Worm (Caenorhabditis elegans) whole organism, mixed stage, embryonic: Measurements from ENCODE around the gene T06A10.107.

ENCODE experiments used
- M03D4.4 ChIP-seq: sonication (generic microtip); optimal IDR thresholded peaks from 2 replicates; lab custom pipeline; 2017; ENCODE audit warnings: mild to moderate bottlenecking, missing genetic modification characterization, missing compliant biosample characterization
- bed-3 ChIP-seq: fragments of 200-800 bp; sonication (Bioruptor generic); optimal IDR thresholded peaks from 3 replicates; lab custom pipeline; 2018; ENCODE audit warnings: mild to moderate bottlenecking, missing genetic modification characterization, moderate library complexity, missing compliant biosample characterization
- blmp-1 ChIP-seq: fragments of 150-350 bp; optimal IDR thresholded peaks from 2 replicates; lab custom pipeline; 2014; ENCODE audit warnings: missing biosample characterization, missing genetic modification characterization
- ceh-39 ChIP-seq: fragments of 150-350 bp; optimal IDR thresholded peaks from 2 replicates; lab custom pipeline; 2014; ENCODE audit warnings: missing biosample characterization, missing genetic modification characterization
- ceh-43 ChIP-seq: fragments of 200-800 bp; sonication (Bioruptor generic); optimal IDR thresholded peaks from 2 replicates; lab custom pipeline; 2018; ENCODE audit warnings: mild to moderate bottlenecking, missing genetic modification characterization, moderate library complexity, missing compliant biosample characterization
- ceh-83 ChIP-seq: fragments of 200-800 bp; sonication (Bioruptor generic); optimal IDR thresholded peaks from 2 replicates; lab custom pipeline; 2018; ENCODE audit warnings: mild to moderate bottlenecking, missing genetic modification characterization, missing compliant biosample characterization
- ces-1 ChIP-seq: fragments of 150-350 bp; optimal IDR thresholded peaks from 2 replicates; lab custom pipeline; 2014; ENCODE audit warnings: missing biosample characterization, missing genetic modification reagents, missing genetic modification characterization
- cnd-1 ChIP-seq: fragments of 200-800 bp; sonication (Bioruptor generic); optimal IDR thresholded peaks from 2 replicates; lab custom pipeline; 2018; ENCODE audit warnings: mild to moderate bottlenecking, missing genetic modification characterization, missing compliant biosample characterization
- drap-1 ChIP-seq: fragments of 200-800 bp; sonication (Bioruptor generic); optimal IDR thresholded peaks from 3 replicates; lab custom pipeline; 2018; ENCODE audit warnings: mild to moderate bottlenecking, missing genetic modification characterization, missing compliant biosample characterization
- elt-1 ChIP-seq: sonication (generic microtip); optimal IDR thresholded peaks from 2 replicates; lab custom pipeline; 2017; ENCODE audit warnings: missing genetic modification characterization, mild to moderate bottlenecking, missing compliant biosample characterization, antibody characterized with exemption, moderate library complexity, borderline replicate concordance; ENCODE audit not compliant: insufficient read depth
- elt-3 ChIP-seq: fragments of 150-350 bp; optimal IDR thresholded peaks from 2 replicates; lab custom pipeline; 2014; ENCODE audit warnings: missing biosample characterization, missing genetic modification characterization
- flh-1 ChIP-seq: fragments of 200-800 bp; sonication (Bioruptor generic); optimal IDR thresholded peaks from 2 replicates; lab custom pipeline; 2018; ENCODE audit warnings: mild to moderate bottlenecking, missing genetic modification characterization, moderate library complexity, missing compliant biosample characterization
- ham-2 ChIP-seq: fragments of 200-800 bp; sonication (Bioruptor generic); optimal IDR thresholded peaks from 2 replicates; lab custom pipeline; 2018; ENCODE audit warnings: mild to moderate bottlenecking, missing genetic modification characterization, missing compliant biosample characterization
- hlh-1 ChIP-seq: fragments of 150-350 bp; optimal IDR thresholded peaks from 2 replicates; lab custom pipeline; 2014; ENCODE audit warnings: missing biosample characterization, missing genetic modification reagents, missing genetic modification characterization
- lin-13 ChIP-seq: fragments of 150-350 bp; optimal IDR thresholded peaks from 2 replicates; lab custom pipeline; 2014; ENCODE audit warnings: missing biosample characterization, missing genetic modification characterization
- lin-32 ChIP-seq: fragments of 200-800 bp; sonication (Bioruptor generic); optimal IDR thresholded peaks from 2 replicates; lab custom pipeline; 2018; ENCODE audit warnings: mild to moderate bottlenecking, missing genetic modification characterization, missing compliant biosample characterization
- lsy-2 ChIP-seq: fragments of 150-350 bp; optimal IDR thresholded peaks from 2 replicates; lab custom pipeline; 2014; ENCODE audit warnings: missing biosample characterization, missing genetic modification characterization
- mab-5 ChIP-seq: fragments of 150-350 bp; optimal IDR thresholded peaks from 2 replicates; lab custom pipeline; 2014; ENCODE audit warnings: missing biosample characterization, missing genetic modification characterization
- mep-1 ChIP-seq: fragments of 150-350 bp; optimal IDR thresholded peaks from 2 replicates; lab custom pipeline; 2017; ENCODE audit warnings: missing biosample characterization, missing genetic modification reagents, missing genetic modification characterization, inconsistent platforms
- mls-2 ChIP-seq: sonication (generic microtip); optimal IDR thresholded peaks from 2 replicates; lab custom pipeline; 2016; ENCODE audit warnings: mild to moderate bottlenecking, missing genetic modification characterization, moderate library complexity, missing compliant biosample characterization
- nhr-12 ChIP-seq: fragments of 150-350 bp; optimal IDR thresholded peaks from 2 replicates; lab custom pipeline; 2014; ENCODE audit warnings: missing biosample characterization, missing genetic modification characterization
- nhr-2 ChIP-seq: fragments of 150-350 bp; optimal IDR thresholded peaks from 2 replicates; lab custom pipeline; 2014; ENCODE audit warnings: missing biosample characterization, missing genetic modification characterization
- nhr-237 ChIP-seq: fragments of 150-350 bp; optimal IDR thresholded peaks from 2 replicates; lab custom pipeline; 2014; ENCODE audit warnings: missing biosample characterization, missing genetic modification characterization
- nhr-28 ChIP-seq: fragments of 150-350 bp; optimal IDR thresholded peaks from 2 replicates; lab custom pipeline; 2014; ENCODE audit warnings: missing biosample characterization, missing genetic modification characterization
- nhr-76 ChIP-seq: sonication (generic microtip); optimal IDR thresholded peaks from 2 replicates; lab custom pipeline; 2017; ENCODE audit warnings: missing biosample characterization, missing genetic modification characterization
- pha-4 ChIP-seq: fragments of 150-350 bp; optimal IDR thresholded peaks from 2 replicates; lab custom pipeline; 2018; ENCODE audit warnings: missing biosample characterization, missing genetic modification reagents, missing genetic modification characterization
- sem-2 ChIP-seq: fragments of 200-800 bp; sonication (Bioruptor generic); optimal IDR thresholded peaks from 2 replicates; lab custom pipeline; 2018; ENCODE audit warnings: mild to moderate bottlenecking, missing genetic modification characterization, missing compliant biosample characterization
- snpc-4 ChIP-seq: fragments of 150-350 bp; optimal IDR thresholded peaks from 2 replicates; lab custom pipeline; 2014; ENCODE audit warnings: missing biosample characterization, missing genetic modification characterization
- sptf-1 ChIP-seq: sonication (generic microtip); optimal IDR thresholded peaks from 2 replicates; lab custom pipeline; 2017; ENCODE audit warnings: mild to moderate bottlenecking, missing genetic modification characterization, moderate library complexity, missing compliant biosample characterization
- tbx-8 ChIP-seq: fragments of 200-800 bp; sonication (Bioruptor generic); optimal IDR thresholded peaks from 2 replicates; lab custom pipeline; 2018; ENCODE audit warnings: mild to moderate bottlenecking, missing genetic modification characterization, moderate library complexity, missing compliant biosample characterization
- unc-120 ChIP-seq: sonication (generic microtip); optimal IDR thresholded peaks from 2 replicates; lab custom pipeline; 2017; ENCODE audit warnings: missing genetic modification characterization, missing compliant biosample characterization; ENCODE audit not compliant: poor library complexity, severe bottlenecking
- unc-39 ChIP-seq: fragments of 150-350 bp; optimal IDR thresholded peaks from 2 replicates; lab custom pipeline; 2014; ENCODE audit warnings: missing biosample characterization, missing genetic modification characterization
- unc-62 ChIP-seq: fragments of 150-350 bp; optimal IDR thresholded peaks from 2 replicates; lab custom pipeline; 2014; ENCODE audit warnings: missing biosample characterization, missing genetic modification reagents, missing genetic modification characterization
- zip-8 ChIP-seq: fragments of 150-350 bp; optimal IDR thresholded peaks from 2 replicates; lab custom pipeline; 2014; ENCODE audit warnings: missing biosample characterization, missing genetic modification characterization
- ztf-11 ChIP-seq: fragments of 150-350 bp; optimal IDR thresholded peaks from 2 replicates; lab custom pipeline; 2014; ENCODE audit warnings: missing biosample characterization, missing genetic modification characterization

Gene T06A10.107

DNA sequence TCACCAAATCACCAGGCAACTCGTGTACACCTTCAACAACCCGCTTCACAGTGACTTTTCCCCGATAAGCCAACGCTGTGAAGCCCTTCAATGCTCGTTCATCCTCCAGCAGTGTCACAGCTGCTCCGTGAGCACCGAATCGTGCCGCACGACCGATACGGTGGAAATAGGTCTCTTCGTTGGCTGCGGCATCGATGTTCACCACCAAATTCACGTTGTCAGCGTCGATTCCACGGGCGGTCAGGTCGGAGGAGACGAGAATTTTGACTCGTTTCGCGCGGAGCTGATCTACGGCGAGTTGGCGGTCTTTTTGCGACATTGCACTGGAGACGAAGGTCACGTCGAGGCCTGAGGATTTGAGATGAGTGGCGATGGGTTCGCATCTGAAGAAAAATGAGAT is 6.6 kb upstream of the T06A10.107 start:
- TF ChIP-seq nhr-237 (tag; lab: Kevin White, UChicago) (no peak), unc-62 (GFP tag; lab: Kevin White, UChicago) (no peak), mab-5 (tag; lab: Kevin White, UChicago) (no peak), lin-13 (no peak), snpc-4 (tag; lab: Kevin White, UChicago) (no peak), blmp-1 (tag; lab: Kevin White, UChicago) (no peak), tbx-8 (GFP tag; lab: Kevin White, UChicago) (no peak), ceh-39 (tag; lab: Kevin White, UChicago) (no peak), ham-2 (GFP tag; lab: Kevin White, UChicago) (no peak), sptf-1 (tag; lab: Kevin White, UChicago) (no peak), nhr-12 (tag; lab: Kevin White, UChicago) (no peak), elt-1 (tag; lab: Kevin White, UChicago) (no peak), elt-3 (tag; lab: Kevin White, UChicago) (no peak)
- TF ChIP-seq, all 35 proteins: peak for 0

DNA sequence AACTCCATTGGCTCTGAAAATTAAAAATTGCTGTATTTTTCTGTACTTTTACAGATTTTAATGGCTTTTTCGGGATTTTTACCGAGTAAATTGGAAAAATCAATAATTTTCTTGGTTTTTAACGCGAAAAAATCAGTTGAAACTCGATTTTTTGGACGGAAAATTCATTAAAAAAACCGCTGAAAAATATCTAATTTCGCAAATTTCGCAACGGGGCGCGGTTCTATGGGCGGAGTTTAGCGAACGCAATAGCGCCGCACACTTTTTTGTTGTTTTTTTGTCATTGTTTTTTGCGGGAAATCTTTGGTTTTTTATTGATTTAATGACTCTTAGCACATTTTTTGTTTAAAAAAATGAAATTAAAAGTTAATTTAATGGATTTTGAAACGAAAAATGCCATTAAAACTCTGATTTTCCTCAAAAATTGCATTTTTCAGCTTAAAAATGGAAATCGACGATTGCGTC is 3.9 kb upstream of the T06A10.107 start, which contains the start of the genes mel-46 and lsy-13:
TSS of gene mel-46 (minus strand) at position 51 of the 465 bp plus-strand sequence.
TSS of gene lsy-13 (plus strand) at position 440 of the 465 bp plus-strand sequence.
- TF ChIP-seq bed-3 (GFP tag; lab: Kevin White, UChicago) = peak; percentile 41
- no peak for TF ChIP-seq elt-3 (tag; lab: Kevin White, UChicago)
- no peak for TF ChIP-seq nhr-12 (tag; lab: Kevin White, UChicago)
- peak; percentile 86 for TF ChIP-seq mep-1
- peak; percentile 7 for TF ChIP-seq drap-1
- peak; percentile 80 for TF ChIP-seq sptf-1 (tag; lab: Kevin White, UChicago)
- TF ChIP-seq ztf-11 (tag; lab: Kevin White, UChicago) = no peak
- TF ChIP-seq sem-2 (GFP tag; lab: Kevin White, UChicago) = peak; percentile 24
- TF ChIP-seq ces-1 (GFP tag; lab: Kevin White, UChicago) = peak; percentile 63
- peak; percentile 78 for TF ChIP-seq M03D4.4 (tag; lab: Kevin White, UChicago)
- TF ChIP-seq unc-120 (tag; lab: Kevin White, UChicago) = peak; percentile 40
- peak; percentile 66 for TF ChIP-seq lsy-2
- TF ChIP-seq mls-2 (tag; lab: Kevin White, UChicago) = peak; percentile 76
- peak; percentile 54 for TF ChIP-seq mab-5 (tag; lab: Kevin White, UChicago)
- peak; percentile 76 for TF ChIP-seq ceh-43 (GFP tag; lab: Kevin White, UChicago)
- peak; percentile 10 for TF ChIP-seq lin-13
- TF ChIP-seq zip-8 (tag; lab: Kevin White, UChicago) = no peak

DNA sequence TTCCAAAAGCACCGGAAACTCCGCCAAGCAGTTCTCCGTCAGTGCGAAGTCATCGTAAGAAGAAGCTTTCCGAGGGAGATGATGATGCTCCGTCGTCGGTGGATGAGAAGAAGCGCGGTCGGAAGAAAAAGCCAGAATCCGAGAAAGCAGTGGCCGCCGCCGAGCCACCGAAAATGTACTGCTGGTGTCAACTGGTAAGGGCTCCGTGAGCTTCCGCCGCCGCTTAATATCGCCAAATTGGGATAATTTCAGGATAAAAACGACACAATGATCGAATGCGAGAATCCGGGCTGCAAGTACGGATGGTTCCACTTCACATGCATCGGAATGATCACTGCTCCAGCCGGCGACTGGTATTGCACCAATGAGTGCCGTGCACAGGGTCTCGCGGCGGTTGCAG is 2.4 kb upstream of the T06A10.107 start:
- TF ChIP-seq ces-1 (GFP tag; lab: Kevin White, UChicago) = no peak
- no peak for TF ChIP-seq cnd-1 (tag; lab: Kevin White, UChicago)
- TF ChIP-seq nhr-2 (tag; lab: Kevin White, UChicago) = no peak
- no peak for TF ChIP-seq unc-62 (GFP tag; lab: Kevin White, UChicago)
- no peak for TF ChIP-seq zip-8 (tag; lab: Kevin White, UChicago)
- no peak for TF ChIP-seq sem-2 (GFP tag; lab: Kevin White, UChicago)
- no peak for TF ChIP-seq elt-1 (tag; lab: Kevin White, UChicago)
- no peak for TF ChIP-seq hlh-1 (tag; lab: Kevin White, UChicago)
- TF ChIP-seq nhr-76 (tag; lab: Kevin White, UChicago) = no peak
- no peak for TF ChIP-seq mep-1
- TF ChIP-seq lin-32 (GFP tag; lab: Kevin White, UChicago) = no peak
- no peak for TF ChIP-seq sptf-1 (tag; lab: Kevin White, UChicago)

DNA sequence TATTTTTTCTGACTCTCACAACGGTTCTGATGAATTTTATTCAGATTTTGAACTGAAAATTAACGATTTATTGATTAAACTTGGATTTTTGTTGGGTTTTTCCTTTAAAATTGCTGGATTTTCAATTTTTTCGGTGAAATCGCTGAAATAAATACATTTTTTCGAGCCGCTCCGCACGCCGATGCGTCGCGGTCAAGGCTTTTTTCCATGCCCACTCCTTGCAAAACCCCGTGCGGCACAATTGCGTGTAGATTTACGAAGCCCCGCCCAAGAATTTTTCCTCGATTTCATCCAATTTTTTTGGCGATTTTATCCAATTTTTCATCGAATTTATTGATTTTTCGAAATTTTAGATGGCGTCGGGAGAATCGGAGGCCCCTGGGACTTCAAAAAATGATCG is 1.8 kb upstream of the T06A10.107 start, which contains the start of gene gtsf-1:
TSS of gene gtsf-1 (plus strand) at position 354 of the 400 bp plus-strand sequence.
- TF ChIP-seq unc-62 (GFP tag; lab: Kevin White, UChicago) (no peak), lin-13 (peak; percentile 46), nhr-12 (tag; lab: Kevin White, UChicago) (peak; percentile 45), flh-1 (GFP tag; lab: Kevin White, UChicago) (no peak), nhr-76 (tag; lab: Kevin White, UChicago) (no peak), lin-32 (GFP tag; lab: Kevin White, UChicago) (no peak), lsy-2 (peak; percentile 78), sem-2 (GFP tag; lab: Kevin White, UChicago) (peak; percentile 23), nhr-237 (tag; lab: Kevin White, UChicago) (peak; percentile 82), ham-2 (GFP tag; lab: Kevin White, UChicago) (no peak), drap-1 (peak; percentile 67), ceh-39 (tag; lab: Kevin White, UChicago) (peak; percentile 40), elt-3 (tag; lab: Kevin White, UChicago) (no peak), mab-5 (tag; lab: Kevin White, UChicago) (no peak), ceh-43 (GFP tag; lab: Kevin White, UChicago) (no peak), snpc-4 (tag; lab: Kevin White, UChicago) (no peak), unc-120 (tag; lab: Kevin White, UChicago) (peak; percentile 38), tbx-8 (GFP tag; lab: Kevin White, UChicago) (no peak), nhr-28 (tag; lab: Kevin White, UChicago) (no peak), mls-2 (tag; lab: Kevin White, UChicago) (peak; percentile 58), nhr-2 (tag; lab: Kevin White, UChicago) (no peak), hlh-1 (tag; lab: Kevin White, UChicago) (peak; percentile 24), ces-1 (GFP tag; lab: Kevin White, UChicago) (peak; percentile 61), ceh-83 (GFP tag; lab: Kevin White, UChicago) (no peak), M03D4.4 (tag; lab: Kevin White, UChicago) (peak; percentile 73), elt-1 (tag; lab: Kevin White, UChicago) (no peak), blmp-1 (tag; lab: Kevin White, UChicago) (no peak), zip-8 (tag; lab: Kevin White, UChicago) (no peak), cnd-1 (tag; lab: Kevin White, UChicago) (peak; percentile 58), unc-39 (tag; lab: Kevin White, UChicago) (no peak), pha-4 (tag; lab: Kevin White, UChicago) (peak; percentile 62), ztf-11 (tag; lab: Kevin White, UChicago) (peak; percentile 16), bed-3 (GFP tag; lab: Kevin White, UChicago) (no peak), sptf-1 (tag; lab: Kevin White, UChicago) (peak; percentile 83), mep-1 (peak; percentile 88)
- TF ChIP-seq, all 35 proteins: peak for 17
